Fruit fly (Drosophila melanogaster): ENCODE data around the gene CG34447.

- no peak for TF ChIP-seq gl (tag; optimal IDR thresholded peaks at IDR 0.05)
- no peak for TF ChIP-seq rn (GFP tag; IDR thresholded peaks at IDR 0.05)
- TF ChIP-seq CG15710 (tag; optimal IDR thresholded peaks at IDR 0.05) = no peak
- TF ChIP-seq CG9948 (tag; optimal IDR thresholded peaks at IDR 0.05) = no peak
- no peak for TF ChIP-seq EcR (GFP tag; optimal IDR thresholded peaks at IDR 0.05)
- no peak for TF ChIP-seq Pif1A (GFP tag; optimal IDR thresholded peaks at IDR 0.05)
- no peak for TF ChIP-seq CG34367 (tag; optimal IDR thresholded peaks at IDR 0.05)
- TF ChIP-seq Ets98B (GFP tag; IDR thresholded peaks at IDR 0.05) = no peak
- no peak for TF ChIP-seq CG8301 (tag; optimal IDR thresholded peaks at IDR 0.05)
- TF ChIP-seq fd96Ca (GFP tag; IDR thresholded peaks at IDR 0.05) = no peak
- TF ChIP-seq CG17806 (tag; optimal IDR thresholded peaks at IDR 0.05) = no peak
- TF ChIP-seq CG12605 (GFP tag; IDR thresholded peaks at IDR 0.05) = no peak
- TF ChIP-seq CG10348 (GFP tag; IDR thresholded peaks at IDR 0.05) = no peak
- TF ChIP-seq Pif1B (GFP tag; optimal IDR thresholded peaks at IDR 0.05) = no peak
These were observed 36.9 kb upstream of the CG34447 start for dm6 chr2L:2456516-2457392.
